Worm (Caenorhabditis elegans): ENCODE measurements around the gene dhhc-5.

- TF ChIP-seq zfp-3 (GFP tag; conservative IDR thresholded peaks at IDR 0.05) (no peak), ceh-82 (tag; optimal IDR thresholded peaks at IDR 0.05) (no peak), rbr-2 (tag; optimal IDR thresholded peaks at IDR 0.05) (no peak), hmg-1.1 (GFP tag; IDR thresholded peaks at IDR 0.05) (no peak), nhr-76 (tag; optimal IDR thresholded peaks at IDR 0.05) (no peak)
Measured at ce11 chrIII:6873724-6874123, 24.9 kb upstream of the dhhc-5 start.
